Fruit fly (Drosophila melanogaster) whole organism, embryonic: ENCODE results near the gene Pgd.

Experiments
- Asciz ChIP-seq: fragments of 200-800 bp; sonication (Bioruptor generic); optimal IDR thresholded peaks from 2 replicates; lab custom pipeline; 2017; ENCODE audit warnings: missing biosample characterization, mild to moderate bottlenecking, missing genetic modification characterization, missing genetic modification reagents
- Atf-2 ChIP-seq: fragments of 200-800 bp; sonication (Bioruptor generic); optimal IDR thresholded peaks from 2 replicates; lab custom pipeline; 2016; ENCODE audit warnings: missing biosample characterization, missing genetic modification characterization
- Bteb2 ChIP-seq: fragments of 200-800 bp; sonication (Bioruptor generic); optimal IDR thresholded peaks from 2 replicates; lab custom pipeline; 2016; ENCODE audit warnings: missing biosample characterization, missing genetic modification characterization
- CG11695 ChIP-seq: fragments of 200-800 bp; sonication (Bioruptor generic); IDR thresholded peaks from 3 replicates; pipeline ENCODE4 v1.3.6; 2022; ENCODE audit warnings: missing biosample characterization, missing genetic modification characterization
- CG12299 ChIP-seq: fragments of 200-800 bp; sonication (Bioruptor generic); optimal IDR thresholded peaks from 2 replicates; lab custom pipeline; 2018; ENCODE audit warnings: missing biosample characterization, mild to moderate bottlenecking, missing genetic modification characterization
- CG14860 ChIP-seq: fragments of 200-800 bp; sonication (Bioruptor generic); IDR thresholded peaks from 3 replicates; pipeline ENCODE4 v1.3.6; 2022; ENCODE audit warnings: missing biosample characterization, missing genetic modification characterization; ENCODE audit not compliant: partially characterized antibody
- CG2678 ChIP-seq: fragments of 200-800 bp; sonication (Bioruptor generic); optimal IDR thresholded peaks from 3 replicates; lab custom pipeline; 2019; ENCODE audit warnings: missing biosample characterization, mild to moderate bottlenecking, missing genetic modification characterization, moderate library complexity
- CG4282 ChIP-seq: fragments of 200-800 bp; sonication (Bioruptor generic); optimal IDR thresholded peaks from 2 replicates; lab custom pipeline; 2016; ENCODE audit warnings: missing biosample characterization, missing genetic modification characterization
- CG4328 ChIP-seq: fragments of 200-800 bp; sonication (Bioruptor generic); optimal IDR thresholded peaks from 3 replicates; lab custom pipeline; 2017; ENCODE audit warnings: missing biosample characterization, missing genetic modification reagents, missing genetic modification characterization
- CG4360 ChIP-seq: fragments of 200-800 bp; sonication (Bioruptor generic); IDR thresholded peaks from 2 replicates; pipeline ENCODE4 v1.3.6; 2022; ENCODE audit warnings: missing biosample characterization, missing genetic modification characterization
- CG4854 ChIP-seq: fragments of 200-800 bp; sonication (Bioruptor generic); optimal IDR thresholded peaks from 2 replicates; lab custom pipeline; 2016; ENCODE audit warnings: missing biosample characterization, missing genetic modification characterization, inconsistent platforms
- CG5953 ChIP-seq: fragments of 200-800 bp; sonication (Bioruptor generic); IDR thresholded peaks from 2 replicates; pipeline ENCODE4 v1.3.6; 2022; ENCODE audit warnings: missing biosample characterization, missing genetic modification characterization
- CG6689 ChIP-seq: fragments of 200-800 bp; sonication (Bioruptor generic); IDR thresholded peaks from 2 replicates; pipeline ENCODE4 v1.3.6; 2022; ENCODE audit warnings: missing biosample characterization, missing genetic modification characterization
- CG7357 ChIP-seq: fragments of 200-800 bp; sonication (Bioruptor generic); IDR thresholded peaks from 3 replicates; pipeline ENCODE4 v1.3.6; 2022; ENCODE audit warnings: missing biosample characterization, missing genetic modification characterization
- CG7839 ChIP-seq: fragments of 200-800 bp; sonication (Bioruptor generic); optimal IDR thresholded peaks from 3 replicates; lab custom pipeline; 2018; ENCODE audit warnings: missing biosample characterization, mild to moderate bottlenecking, missing genetic modification characterization, moderate library complexity
- CG7928 ChIP-seq: fragments of 200-800 bp; sonication (Bioruptor generic); optimal IDR thresholded peaks from 2 replicates; lab custom pipeline; 2017; ENCODE audit warnings: missing biosample characterization, mild to moderate bottlenecking, missing genetic modification characterization
- CG8765 ChIP-seq: fragments of 200-800 bp; sonication (Bioruptor generic); IDR thresholded peaks from 2 replicates; pipeline ENCODE4 v1.3.6; 2022; ENCODE audit warnings: missing biosample characterization, missing genetic modification characterization
- CG9215 ChIP-seq: fragments of 200-800 bp; sonication (Bioruptor generic); IDR thresholded peaks from 2 replicates; pipeline ENCODE4 v1.3.6; 2022; ENCODE audit warnings: missing biosample characterization, missing genetic modification characterization
- CG9727 ChIP-seq: fragments of 200-800 bp; sonication (Bioruptor generic); optimal IDR thresholded peaks from 3 replicates; lab custom pipeline; 2017; ENCODE audit warnings: missing biosample characterization, mild to moderate bottlenecking, missing genetic modification characterization
- Deaf1 ChIP-seq: fragments of 200-800 bp; optimal IDR thresholded peaks from 3 replicates; lab custom pipeline; 2019; ENCODE audit warnings: missing biosample characterization, mild to moderate bottlenecking, missing genetic modification characterization, moderate library complexity
- Dip2 ChIP-seq: fragments of 200-800 bp; sonication (Bioruptor generic); IDR thresholded peaks from 2 replicates; pipeline ENCODE4 v1.3.6; 2022; ENCODE audit warnings: missing biosample characterization, missing genetic modification characterization
- Doc3 ChIP-seq: fragments of 200-800 bp; sonication (Bioruptor generic); IDR thresholded peaks from 3 replicates; pipeline ENCODE4 v1.3.6; 2022; ENCODE audit warnings: missing biosample characterization, missing genetic modification characterization; ENCODE audit not compliant: partially characterized antibody
- Elba2 ChIP-seq: fragments of 200-800 bp; sonication (Bioruptor generic); optimal IDR thresholded peaks from 3 replicates; lab custom pipeline; 2016; ENCODE audit warnings: missing biosample characterization, missing genetic modification characterization
- HLH4C ChIP-seq: fragments of 200-800 bp; sonication (Bioruptor generic); IDR thresholded peaks from 3 replicates; pipeline ENCODE4 v1.3.6; 2022; ENCODE audit warnings: missing biosample characterization, missing genetic modification characterization; ENCODE audit not compliant: partially characterized antibody
- Mad ChIP-seq: fragments of 200-800 bp; sonication (Bioruptor generic); optimal IDR thresholded peaks from 2 replicates; lab custom pipeline; 2016; ENCODE audit warnings: missing biosample characterization, missing genetic modification characterization
- Nf-YC ChIP-seq: fragments of 200-800 bp; optimal IDR thresholded peaks from 3 replicates; lab custom pipeline; 2019; ENCODE audit warnings: missing biosample characterization, mild to moderate bottlenecking, missing genetic modification characterization, moderate library complexity
- Oaz ChIP-seq: fragments of 200-800 bp; sonication (Bioruptor generic); IDR thresholded peaks from 2 replicates; pipeline ENCODE4 v1.3.6; 2022; ENCODE audit warnings: missing biosample characterization, missing genetic modification characterization
- Oli ChIP-seq: fragments of 200-800 bp; sonication (Bioruptor generic); optimal IDR thresholded peaks from 2 replicates; lab custom pipeline; 2018; ENCODE audit warnings: missing biosample characterization, mild to moderate bottlenecking, missing genetic modification characterization, moderate library complexity
- Opbp ChIP-seq: fragments of 200-800 bp; sonication (Bioruptor generic); IDR thresholded peaks from 3 replicates; pipeline ENCODE4 v1.3.6; 2022; ENCODE audit warnings: missing biosample characterization, missing genetic modification characterization; ENCODE audit not compliant: partially characterized antibody
- Optix ChIP-seq: fragments of 200-800 bp; sonication (Bioruptor generic); IDR thresholded peaks from 3 replicates; pipeline ENCODE4 v1.3.6; 2022; ENCODE audit warnings: missing biosample characterization, missing genetic modification characterization
- Poxn ChIP-seq: fragments of 200-800 bp; sonication (Bioruptor generic); IDR thresholded peaks from 2 replicates; pipeline ENCODE4 v1.3.6; 2022; ENCODE audit warnings: missing biosample characterization, missing genetic modification characterization
- Xrp1 ChIP-seq: fragments of 200-800 bp; sonication (Bioruptor generic); IDR thresholded peaks from 2 replicates; pipeline ENCODE4 v1.3.6; 2022; ENCODE audit warnings: missing biosample characterization, missing genetic modification characterization
- ase ChIP-seq: fragments of 200-800 bp; sonication (Bioruptor generic); IDR thresholded peaks from 3 replicates; pipeline ENCODE4 v1.3.6; 2022; ENCODE audit warnings: missing biosample characterization, missing genetic modification characterization
- eve ChIP-seq, 2 experiments: fragments of >200 bp; optimal IDR thresholded peaks; 2 replicates each; lab custom pipeline; 2017; ENCODE audit warnings: missing biosample characterization in 2 of 2, missing genetic modification characterization in 2 of 2
- fd102C ChIP-seq: fragments of 200-800 bp; sonication (Bioruptor generic); optimal IDR thresholded peaks from 2 replicates; lab custom pipeline; 2018; ENCODE audit warnings: missing biosample characterization, mild to moderate bottlenecking, missing genetic modification characterization, moderate library complexity
- fru ChIP-seq: fragments of >200 bp; optimal IDR thresholded peaks from 2 replicates; lab custom pipeline; 2017
- fu2 ChIP-seq: fragments of 200-800 bp; sonication (Bioruptor generic); optimal IDR thresholded peaks from 2 replicates; lab custom pipeline; 2016; ENCODE audit warnings: missing biosample characterization, missing genetic modification characterization
- gcm ChIP-seq: fragments of 200-800 bp; sonication (Bioruptor generic); optimal IDR thresholded peaks from 2 replicates; lab custom pipeline; 2019; ENCODE audit warnings: missing biosample characterization, mild to moderate bottlenecking, missing genetic modification characterization, moderate library complexity
- grau ChIP-seq: fragments of 200-800 bp; optimal IDR thresholded peaks from 3 replicates; lab custom pipeline; 2019; ENCODE audit warnings: missing biosample characterization, mild to moderate bottlenecking, missing genetic modification characterization, moderate library complexity
- hkb ChIP-seq, 2 experiments: fragments of 200-800 bp in 1 of 2; fragments of >200 bp in 1 of 2; sonication (Bioruptor generic) in 1 of 2; IDR thresholded peaks in 1 of 2; optimal IDR thresholded peaks in 1 of 2; 2 replicates each; pipeline versions ENCODE4 v1.3.6 to Lab custom; 2017 to 2022; ENCODE audit warnings: missing biosample characterization in 1 of 2, missing genetic modification characterization in 1 of 2
- oc ChIP-seq: fragments of 200-800 bp; sonication (Bioruptor generic); optimal IDR thresholded peaks from 2 replicates; lab custom pipeline; 2018; ENCODE audit warnings: missing biosample characterization, mild to moderate bottlenecking, missing genetic modification characterization, moderate library complexity
- pho ChIP-seq: fragments of 200-800 bp; sonication (Bioruptor generic); optimal IDR thresholded peaks from 2 replicates; lab custom pipeline; 2016; ENCODE audit warnings: missing biosample characterization, missing genetic modification characterization
- pzg ChIP-seq: fragments of 200-800 bp; sonication (Bioruptor generic); optimal IDR thresholded peaks from 3 replicates; lab custom pipeline; 2018; ENCODE audit warnings: missing biosample characterization, mild to moderate bottlenecking, missing genetic modification characterization, moderate library complexity
- sc ChIP-seq, 3 experiments: fragments of >200 bp in 2 of 3; fragments of 200-800 bp in 1 of 3; sonication (Bioruptor generic) in 1 of 3; optimal IDR thresholded peaks; 2 replicates in 2 of 3; 3 replicates in 1 of 3; lab custom pipeline; 2017; ENCODE audit warnings: mild to moderate bottlenecking in 1 of 3, missing biosample characterization in 1 of 3, missing genetic modification characterization in 1 of 3, missing genetic modification reagents in 1 of 3
- sim ChIP-seq: fragments of 200-800 bp; sonication (Bioruptor generic); IDR thresholded peaks from 2 replicates; pipeline ENCODE4 v1.3.6; 2022; ENCODE audit warnings: missing biosample characterization, missing genetic modification characterization
- slbo ChIP-seq: fragments of 200-800 bp; sonication (Bioruptor generic); IDR thresholded peaks from 2 replicates; pipeline ENCODE4 v1.3.6; 2022; ENCODE audit warnings: missing biosample characterization, missing genetic modification characterization
- unc-4 ChIP-seq: fragments of 200-800 bp; sonication (Bioruptor generic); IDR thresholded peaks from 2 replicates; pipeline ENCODE4 v1.3.6; 2022; ENCODE audit warnings: missing biosample characterization, missing genetic modification characterization; ENCODE audit not compliant: partially characterized antibody
- wor ChIP-seq: fragments of 200-800 bp; sonication (Bioruptor generic); IDR thresholded peaks from 2 replicates; pipeline ENCODE4 v1.3.6; 2022; ENCODE audit warnings: missing biosample characterization, missing genetic modification characterization

Gene Pgd

dm6 chrX:2134965-2135758 is 9.8 kb upstream of the Pgd start (continued):
- TF ChIP-seq Opbp (GFP tag; lab: Robert Waterston, UW) = no peak
- peak; percentile 53; the same call in 1 of the 2 replicates for TF ChIP-seq wor (GFP tag; lab: Robert Waterston, UW)
- peak; percentile 88 for TF ChIP-seq Asciz (GFP tag; lab: Kevin White, UChicago)
- peak; percentile 76 for TF ChIP-seq Oaz (GFP tag; lab: Robert Waterston, UW)
- TF ChIP-seq pho (GFP tag; lab: Kevin White, UChicago) = peak; percentile 77
- TF ChIP-seq Mad (GFP tag; lab: Kevin White, UChicago) = peak; percentile 64
- TF ChIP-seq CG4282 (GFP tag; lab: Kevin White, UChicago) = peak; percentile 24
- TF ChIP-seq fd102C (GFP tag; lab: Kevin White, UChicago) = peak; percentile 63
- peak; percentile 73 for TF ChIP-seq CG4854 (GFP tag; lab: Kevin White, UChicago)
- TF ChIP-seq CG5953 (GFP tag; lab: Robert Waterston, UW) = peak; percentile 60
- peak; percentile 83 for TF ChIP-seq CG9215
- no peak; the same call in 1 of the 2 replicates for TF ChIP-seq Poxn (GFP tag; lab: Robert Waterston, UW)
- TF ChIP-seq unc-4 (GFP tag; lab: Robert Waterston, UW) = no peak
- TF ChIP-seq Optix = peak; percentile 39; the same call in 2 of the 3 replicates
- peak; percentile 87 for TF ChIP-seq Nf-YC
- TF ChIP-seq CG6689 = peak; percentile 89
- TF ChIP-seq Dip2 (GFP tag; lab: Robert Waterston, UW) = no peak
- TF ChIP-seq gcm (GFP tag; lab: Kevin White, UChicago) = peak; percentile 86
- peak; percentile 66; the same call in 2 of the 3 replicates for TF ChIP-seq CG7357 (GFP tag; lab: Robert Waterston, UW)
- no peak for TF ChIP-seq CG14860
- TF ChIP-seq slbo (GFP tag; lab: Robert Waterston, UW) = peak; percentile 78
- TF ChIP-seq hkb (optimal IDR thresholded peaks at IDR 0.05; lab: Kevin White, UChicago) = no peak
- peak; percentile 92 for TF ChIP-seq hkb (GFP tag; IDR thresholded peaks at IDR 0.05; lab: Robert Waterston, UW)
- peak; percentile 57; the same call in 1 of the 2 replicates for TF ChIP-seq CG8765
- TF ChIP-seq CG9727 (GFP tag; lab: Kevin White, UChicago) = peak; percentile 91
- TF ChIP-seq grau (tag; lab: Kevin White, UChicago) = peak; percentile 92
- TF ChIP-seq Deaf1 (tag; lab: Kevin White, UChicago) = peak; percentile 77
- TF ChIP-seq Doc3 (GFP tag; lab: Robert Waterston, UW) = no peak
- no peak for TF ChIP-seq fru (lab: Kevin White, UChicago)
- peak; percentile 93 for TF ChIP-seq CG7839
- peak; percentile 92 for TF ChIP-seq Oli (tag; lab: Kevin White, UChicago)
- peak; percentile 88 for TF ChIP-seq CG12299 (tag; lab: Kevin White, UChicago)
- TF ChIP-seq CG2678 (tag; lab: Kevin White, UChicago) = peak; percentile 96
- TF ChIP-seq sim (GFP tag; lab: Robert Waterston, UW) = peak; percentile 64
- TF ChIP-seq Xrp1 = peak; percentile 91
- TF ChIP-seq Atf-2 (GFP tag; lab: Kevin White, UChicago) = peak; percentile 83
- TF ChIP-seq sc (optimal IDR thresholded peaks at IDR 0.05; lab: Kevin White, UChicago) = no peak
- TF ChIP-seq sc (GFP tag; optimal IDR thresholded peaks at IDR 0.05; lab: Kevin White, UChicago) = peak; percentile 71
- peak; percentile 85 for TF ChIP-seq CG4360 (GFP tag; lab: Robert Waterston, UW)
- TF ChIP-seq pzg = peak; percentile 2
- TF ChIP-seq HLH4C (GFP tag; lab: Robert Waterston, UW) = no peak
- peak; percentile 50 for TF ChIP-seq CG7928
- peak; percentile 71 for TF ChIP-seq oc (tag; lab: Kevin White, UChicago)
- peak; percentile 91 for TF ChIP-seq CG4328 (GFP tag; lab: Kevin White, UChicago)
- peak; percentile 83 for TF ChIP-seq fu2
- TF ChIP-seq ase (GFP tag; lab: Robert Waterston, UW) = peak; percentile 76
- no peak for TF ChIP-seq Elba2
- peak; percentile 80 for TF ChIP-seq Bteb2 (GFP tag; lab: Kevin White, UChicago)
- TF ChIP-seq eve (GFP tag; optimal IDR thresholded peaks at IDR 0.05; lab: Kevin White, UChicago) = no peak
- TF ChIP-seq CG11695 (GFP tag; lab: Robert Waterston, UW) = peak; percentile 92
